Worm (Caenorhabditis elegans): ENCODE measurements around the gene bed-2.

- TF ChIP-seq nhr-28 (tag; optimal IDR thresholded peaks at IDR 0.05) (no peak), snpc-4 (tag; optimal IDR thresholded peaks at IDR 0.05) (no peak), ces-1 (GFP tag; optimal IDR thresholded peaks at IDR 0.05) (no peak), ztf-11 (tag; optimal IDR thresholded peaks at IDR 0.05) (no peak), sptf-1 (tag; optimal IDR thresholded peaks at IDR 0.05) (no peak), ceh-83 (GFP tag; optimal IDR thresholded peaks at IDR 0.05) (no peak), nhr-237 (tag; optimal IDR thresholded peaks at IDR 0.05) (no peak), nhr-76 (tag; optimal IDR thresholded peaks at IDR 0.05) (no peak), unc-62 (GFP tag; optimal IDR thresholded peaks at IDR 0.05) (peak; percentile 19), lin-13 (tag; optimal IDR thresholded peaks at IDR 0.05) (no peak)
Measured at ce11 chrIII:11453970-11454369, 16.6 kb downstream of the bed-2 start.
